Worm (Caenorhabditis elegans) whole organism, late embryonic: ENCODE measurements around the gene str-177.

Experiments used
- C38D4.7 ChIP-seq: fragments of 200-800 bp; sonication (Bioruptor generic); optimal IDR thresholded peaks from 2 replicates; lab custom pipeline; 2018; ENCODE audit warnings: mild to moderate bottlenecking, missing genetic modification characterization, moderate library complexity, missing compliant biosample characterization
- ceh-24 ChIP-seq: sonication (generic microtip); optimal IDR thresholded peaks from 2 replicates; lab custom pipeline; 2016; ENCODE audit warnings: mild to moderate bottlenecking, missing genetic modification characterization, missing compliant biosample characterization
- ceh-9 ChIP-seq: sonication (generic microtip); optimal IDR thresholded peaks from 2 replicates; lab custom pipeline; 2016; ENCODE audit warnings: mild to moderate bottlenecking, missing genetic modification characterization, inconsistent platforms, missing compliant biosample characterization
- gmeb-2 ChIP-seq: sonication (generic microtip); optimal IDR thresholded peaks from 2 replicates; lab custom pipeline; 2016; ENCODE audit warnings: missing genetic modification characterization, inconsistent platforms, missing compliant biosample characterization
- nhr-11 ChIP-seq: fragments of 150-350 bp; optimal IDR thresholded peaks from 2 replicates; lab custom pipeline; 2014; ENCODE audit warnings: missing biosample characterization, missing genetic modification characterization
- rnt-1 ChIP-seq: sonication (generic microtip); optimal IDR thresholded peaks from 2 replicates; lab custom pipeline; 2016; ENCODE audit warnings: missing genetic modification characterization, missing compliant biosample characterization
- tbx-2 ChIP-seq: sonication (generic microtip); optimal IDR thresholded peaks from 2 replicates; lab custom pipeline; 2016; ENCODE audit warnings: missing genetic modification characterization, missing compliant biosample characterization
- ttx-3 ChIP-seq: sonication (generic microtip); optimal IDR thresholded peaks from 2 replicates; lab custom pipeline; 2016; ENCODE audit warnings: missing genetic modification reagents, missing genetic modification characterization, missing compliant biosample characterization

DNA sequence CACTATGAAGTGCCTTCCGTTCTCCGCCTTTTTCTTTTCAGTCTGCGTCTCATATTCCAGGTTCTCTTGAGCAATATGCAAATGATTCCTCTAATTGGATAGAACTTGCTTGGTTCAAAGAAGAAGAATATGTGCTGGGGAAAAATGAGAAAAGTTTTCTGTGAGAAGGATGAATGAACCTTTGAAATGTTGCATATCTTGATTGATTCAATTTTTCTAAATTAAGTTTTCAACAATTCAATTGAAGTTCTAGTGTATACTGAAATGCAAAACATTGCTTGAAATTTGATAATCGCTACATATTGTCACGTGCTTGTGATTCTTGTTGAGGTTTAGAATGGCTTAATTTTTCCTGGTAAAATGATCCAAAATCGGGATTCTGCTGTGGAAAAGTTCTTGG is 41.2 kb downstream of the str-177 start:
- TF ChIP-seq tbx-2 (tag; lab: Kevin White, UChicago), result no peak
- no peak for TF ChIP-seq C38D4.7 (GFP tag; lab: Kevin White, UChicago)
- TF ChIP-seq gmeb-2 (tag; lab: Kevin White, UChicago), result no peak
- TF ChIP-seq ceh-9 (tag; lab: Kevin White, UChicago), result no peak
- TF ChIP-seq ttx-3 (tag; lab: Kevin White, UChicago), result no peak
- TF ChIP-seq ceh-24 (tag; lab: Kevin White, UChicago), result no peak
- TF ChIP-seq rnt-1 (tag; lab: Kevin White, UChicago), result no peak
- TF ChIP-seq nhr-11 (tag; lab: Kevin White, UChicago), result no peak
